Fruit fly (Drosophila melanogaster) whole organism, adult: ENCODE measurements around the gene CG15547.

Source experiments
- CG11617 ChIP-seq: fragments of 200-800 bp; sonication (Bioruptor generic); optimal IDR thresholded peaks from 2 replicates; lab custom pipeline; 2017; ENCODE audit warnings: mild to moderate bottlenecking, missing biosample characterization, missing genetic modification reagents, missing genetic modification characterization
- CG12768 ChIP-seq: fragments of 200-800 bp; sonication (Bioruptor generic); optimal IDR thresholded peaks from 2 replicates; lab custom pipeline; 2017; ENCODE audit warnings: missing biosample characterization, missing genetic modification characterization, mild to moderate bottlenecking, moderate library complexity, missing genetic modification reagents
- CG14711 ChIP-seq: fragments of 200-800 bp; sonication (Bioruptor generic); optimal IDR thresholded peaks from 2 replicates; lab custom pipeline; 2018; ENCODE audit warnings: missing biosample characterization, mild to moderate bottlenecking, missing genetic modification characterization, moderate library complexity
- CG1620 ChIP-seq: fragments of 200-800 bp; sonication (Bioruptor generic); optimal IDR thresholded peaks from 2 replicates; lab custom pipeline; 2016; ENCODE audit warnings: missing biosample characterization, missing genetic modification characterization
- CG33017 ChIP-seq: fragments of 200-800 bp; sonication (Bioruptor generic); optimal IDR thresholded peaks from 2 replicates; lab custom pipeline; 2018; ENCODE audit warnings: missing biosample characterization, mild to moderate bottlenecking, missing genetic modification characterization, moderate library complexity
- CG5204 ChIP-seq: fragments of 200-800 bp; sonication (Bioruptor generic); optimal IDR thresholded peaks from 2 replicates; lab custom pipeline; 2016; ENCODE audit warnings: missing biosample characterization, missing genetic modification characterization
- CG7045 ChIP-seq: fragments of 200-800 bp; sonication (Bioruptor generic); optimal IDR thresholded peaks from 2 replicates; lab custom pipeline; 2017; ENCODE audit warnings: missing biosample characterization, mild to moderate bottlenecking, missing genetic modification characterization
- CG7101 ChIP-seq: fragments of 200-800 bp; sonication (Bioruptor generic); optimal IDR thresholded peaks from 2 replicates; lab custom pipeline; 2018; ENCODE audit warnings: missing biosample characterization, mild to moderate bottlenecking, missing genetic modification characterization, moderate library complexity
- Clk ChIP-seq: fragments of 200-800 bp; sonication (Bioruptor generic); optimal IDR thresholded peaks from 2 replicates; lab custom pipeline; 2017; ENCODE audit warnings: missing biosample characterization, missing genetic modification characterization
- Crg-1 ChIP-seq: fragments of 200-800 bp; sonication (Bioruptor generic); optimal IDR thresholded peaks from 2 replicates; lab custom pipeline; 2016; ENCODE audit warnings: missing biosample characterization, missing genetic modification characterization
- Hr96 ChIP-seq: fragments of 200-800 bp; sonication (Bioruptor generic); optimal IDR thresholded peaks from 2 replicates; lab custom pipeline; 2016; ENCODE audit warnings: missing biosample characterization, missing genetic modification characterization
- Mnt ChIP-seq: fragments of 200-800 bp; sonication (Bioruptor generic); optimal IDR thresholded peaks from 2 replicates; lab custom pipeline; 2016; ENCODE audit warnings: missing biosample characterization, mild to moderate bottlenecking, missing genetic modification characterization
- bab1 ChIP-seq: fragments of 200-800 bp; sonication (Bioruptor generic); optimal IDR thresholded peaks from 3 replicates; lab custom pipeline; 2019; ENCODE audit warnings: missing biosample characterization, mild to moderate bottlenecking, missing genetic modification characterization, moderate library complexity
- cic ChIP-seq: fragments of 200-800 bp; sonication (Bioruptor generic); optimal IDR thresholded peaks from 2 replicates; lab custom pipeline; 2017; ENCODE audit warnings: missing biosample characterization, mild to moderate bottlenecking, missing genetic modification characterization, moderate library complexity
- cnc ChIP-seq, 2 experiments: fragments of >200 bp; optimal IDR thresholded peaks; 2 replicates each; lab custom pipeline; 2017
- kay ChIP-seq: fragments of 200-800 bp; sonication (Bioruptor generic); peaks from one replicate; lab custom pipeline; 2016; ENCODE audit warnings: missing biosample characterization, missing genetic modification characterization, borderline replicate concordance
- ovo ChIP-seq: fragments of 200-800 bp; sonication (Bioruptor generic); optimal IDR thresholded peaks from 2 replicates; lab custom pipeline; 2016; ENCODE audit warnings: missing biosample characterization, missing genetic modification characterization
- pad ChIP-seq: fragments of 200-800 bp; sonication (Bioruptor generic); optimal IDR thresholded peaks from 3 replicates; lab custom pipeline; 2017; ENCODE audit warnings: missing biosample characterization, missing genetic modification characterization, mild to moderate bottlenecking, moderate library complexity, missing genetic modification reagents
- tj ChIP-seq: fragments of 200-800 bp; sonication (Bioruptor generic); optimal IDR thresholded peaks from 3 replicates; lab custom pipeline; 2017; ENCODE audit warnings: missing biosample characterization, mild to moderate bottlenecking, missing genetic modification characterization, moderate library complexity
- toe ChIP-seq: fragments of 200-800 bp; sonication (Bioruptor generic); optimal IDR thresholded peaks from 2 replicates; lab custom pipeline; 2016; ENCODE audit warnings: missing biosample characterization, missing genetic modification characterization

The CG15547 gene

DNA sequence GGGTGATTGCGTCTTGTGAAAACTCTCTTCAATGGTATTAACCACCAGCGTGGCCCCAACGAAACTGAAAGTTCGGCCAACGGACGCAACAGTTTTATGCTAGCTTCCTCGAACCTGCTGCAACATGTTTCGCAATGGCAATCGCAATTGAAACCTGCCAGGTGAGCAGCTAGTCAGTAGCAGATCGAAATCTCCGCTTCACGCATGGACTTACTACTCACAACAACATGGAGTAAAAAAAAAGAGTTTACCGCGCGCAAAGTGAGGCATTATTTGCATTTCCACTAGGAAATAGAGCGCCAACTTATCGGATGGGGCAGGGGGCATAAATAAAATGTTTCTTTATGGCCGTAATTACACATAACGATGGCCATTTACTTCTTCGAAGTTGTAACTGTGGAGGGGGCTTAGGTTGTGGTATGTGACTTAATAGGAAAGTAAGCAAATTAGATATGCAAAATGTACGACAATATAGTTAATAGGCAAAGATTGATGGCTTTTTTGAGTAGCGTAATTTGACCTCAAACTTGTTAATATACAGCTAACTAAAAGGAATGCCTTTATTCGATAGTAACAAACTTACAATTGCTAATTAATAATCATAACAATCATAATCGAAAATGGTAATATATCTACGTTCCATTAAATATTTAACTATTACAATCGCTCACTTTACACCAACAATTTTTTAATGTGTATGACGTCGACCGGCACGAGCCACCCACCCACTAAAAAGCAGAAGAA lies 10.8 kb downstream of the CG15547 start, which contains the start of gene CG15545:
TSS of gene CG15545 (minus strand) at position 51 of the 744 bp plus-strand sequence.
- TF ChIP-seq Hr96 (GFP tag; lab: Kevin White, UChicago) (no peak), Mnt (no peak), CG33017 (tag; lab: Kevin White, UChicago) (no peak), Clk (no peak), CG7101 (tag; lab: Kevin White, UChicago) (no peak), CG11617 (no peak), cnc (optimal IDR thresholded peaks at IDR 0.05; lab: Kevin White, UChicago) (no peak), kay (GFP tag; lab: Kevin White, UChicago) (no peak), ovo (GFP tag; lab: Kevin White, UChicago) (no peak), toe (GFP tag; lab: Kevin White, UChicago) (no peak), CG12768 (GFP tag; lab: Kevin White, UChicago) (no peak), tj (no peak), pad (GFP tag; lab: Kevin White, UChicago) (no peak), CG1620 (no peak), cic (GFP tag; lab: Kevin White, UChicago) (no peak), CG5204 (no peak), CG7045 (no peak), bab1 (GFP tag; lab: Kevin White, UChicago) (no peak)

DNA sequence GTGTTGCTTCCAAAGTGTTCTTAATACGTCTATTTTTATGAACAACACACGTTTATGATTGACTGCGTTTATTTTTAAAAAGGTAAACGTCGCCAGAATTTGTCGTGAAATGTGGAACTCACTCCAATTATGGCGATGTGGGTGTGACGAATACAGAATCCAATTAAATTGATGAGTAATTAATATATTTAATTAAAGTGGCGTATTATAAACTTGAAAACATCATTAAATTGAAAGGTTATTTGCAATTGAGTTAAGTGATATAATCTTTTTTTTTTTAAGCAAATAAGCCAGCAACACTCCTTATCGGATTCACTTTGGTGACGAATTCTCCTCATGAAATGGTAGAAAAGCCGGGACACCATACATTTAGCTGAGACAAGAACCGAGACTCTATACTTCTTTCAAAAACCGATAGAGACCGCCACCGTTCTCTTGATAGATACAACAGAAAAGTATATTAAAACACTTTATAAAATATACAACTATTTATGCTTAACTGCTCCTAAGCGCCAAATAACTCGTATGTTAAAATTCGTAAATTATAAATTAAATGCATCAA lies 12.9 kb downstream of the CG15547 start:
- TF ChIP-seq cic (GFP tag; lab: Kevin White, UChicago) (no peak), ovo (GFP tag; lab: Kevin White, UChicago) (no peak), CG5204 (no peak), tj (no peak), toe (GFP tag; lab: Kevin White, UChicago) (no peak), CG14711 (tag; lab: Kevin White, UChicago) (no peak), Crg-1 (GFP tag; lab: Kevin White, UChicago) (no peak), kay (GFP tag; lab: Kevin White, UChicago) (no peak), Mnt (no peak), bab1 (GFP tag; lab: Kevin White, UChicago) (no peak), cnc (optimal IDR thresholded peaks at IDR 0.05; lab: Kevin White, UChicago) (no peak), CG1620 (no peak), CG12768 (GFP tag; lab: Kevin White, UChicago) (no peak), CG33017 (tag; lab: Kevin White, UChicago) (no peak)

DNA sequence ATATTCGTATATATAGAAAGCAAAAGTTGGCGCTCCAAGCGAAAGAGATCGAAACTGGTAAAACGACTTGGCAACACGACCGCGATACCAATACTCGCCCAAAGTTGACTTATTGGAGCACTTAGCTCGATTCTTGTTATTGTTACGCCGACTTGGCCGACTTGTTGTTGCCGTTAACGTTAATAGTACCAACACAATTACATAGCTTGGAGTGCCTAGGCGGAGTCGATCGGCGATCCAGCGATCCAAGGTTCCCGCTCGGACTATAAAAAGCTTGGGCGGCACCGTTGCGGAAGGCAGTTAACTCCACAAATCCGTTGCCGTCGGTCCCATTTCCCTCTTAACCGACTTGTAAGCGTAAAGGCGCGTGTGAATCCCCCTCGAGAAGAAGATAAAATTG lies 16.1 kb downstream of the CG15547 start, which contains the start of gene Cpr100A:
TSS of gene Cpr100A (plus strand) at position 290 of the 400 bp plus-strand sequence.
- TF ChIP-seq Crg-1 (GFP tag; lab: Kevin White, UChicago), result no peak
- TF ChIP-seq CG12768 (GFP tag; lab: Kevin White, UChicago), result no peak
- no peak for TF ChIP-seq kay (GFP tag; lab: Kevin White, UChicago)
- no peak for TF ChIP-seq CG7045
- no peak for TF ChIP-seq CG33017 (tag; lab: Kevin White, UChicago)
- no peak for TF ChIP-seq cic (GFP tag; lab: Kevin White, UChicago)
- TF ChIP-seq CG11617, result no peak
- no peak for TF ChIP-seq tj
- TF ChIP-seq Hr96 (GFP tag; lab: Kevin White, UChicago), result no peak
- TF ChIP-seq CG14711 (tag; lab: Kevin White, UChicago), result no peak
- TF ChIP-seq toe (GFP tag; lab: Kevin White, UChicago), result no peak
- TF ChIP-seq CG7101 (tag; lab: Kevin White, UChicago), result no peak
- TF ChIP-seq pad (GFP tag; lab: Kevin White, UChicago), result no peak
- TF ChIP-seq ovo (GFP tag; lab: Kevin White, UChicago), result no peak
- no peak for TF ChIP-seq bab1 (GFP tag; lab: Kevin White, UChicago)
- no peak for TF ChIP-seq Clk
- no peak for TF ChIP-seq cnc (optimal IDR thresholded peaks at IDR 0.05; lab: Kevin White, UChicago)
- no peak for TF ChIP-seq CG1620

DNA sequence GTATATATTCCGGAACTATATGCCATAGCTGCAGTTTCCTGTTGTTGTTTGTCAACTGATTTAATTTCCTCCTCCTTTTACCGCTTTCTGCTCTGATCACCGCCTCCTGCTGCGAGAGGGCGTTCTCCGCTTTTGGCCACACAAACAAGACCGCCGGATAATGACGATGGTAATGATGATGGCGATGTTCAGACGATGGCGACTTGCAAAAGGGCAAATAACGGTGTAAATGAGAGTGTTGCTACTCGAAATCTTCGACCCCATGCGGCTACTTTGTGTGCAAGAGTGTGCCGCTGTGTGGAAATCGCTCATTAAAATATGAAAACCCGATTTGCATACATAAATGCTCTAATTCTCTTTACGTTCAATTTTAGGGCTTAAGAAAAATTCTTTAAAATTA lies 17.4 kb downstream of the CG15547 start:
- TF ChIP-seq bab1 (GFP tag; lab: Kevin White, UChicago) (no peak), toe (GFP tag; lab: Kevin White, UChicago) (no peak), CG1620 (no peak), ovo (GFP tag; lab: Kevin White, UChicago) (no peak), CG11617 (no peak), Crg-1 (GFP tag; lab: Kevin White, UChicago) (no peak), CG7045 (no peak), Hr96 (GFP tag; lab: Kevin White, UChicago) (no peak), CG12768 (GFP tag; lab: Kevin White, UChicago) (no peak)

DNA sequence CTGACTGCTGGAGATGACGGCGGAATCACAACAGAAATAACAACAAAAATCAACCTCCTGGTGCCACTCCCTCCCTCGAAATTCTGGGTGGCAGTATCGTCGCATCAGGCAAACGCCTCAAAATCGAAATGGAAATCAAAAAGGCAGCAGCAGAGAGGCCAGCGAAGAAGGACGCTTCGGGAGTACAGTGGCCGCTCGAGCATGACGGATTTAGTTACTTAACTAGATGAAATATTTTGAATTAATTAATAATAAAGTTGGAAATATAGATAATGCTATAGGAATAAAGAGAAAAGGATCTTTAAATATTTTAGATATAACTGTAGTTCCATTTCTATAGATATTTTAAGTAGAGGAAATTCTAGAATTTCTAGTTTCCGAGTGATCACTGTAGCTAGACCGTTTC lies 17.9 kb downstream of the CG15547 start:
- no peak for TF ChIP-seq cic (GFP tag; lab: Kevin White, UChicago)
- TF ChIP-seq CG12768 (GFP tag; lab: Kevin White, UChicago), result no peak
- no peak for TF ChIP-seq CG7045
- TF ChIP-seq kay (GFP tag; lab: Kevin White, UChicago), result no peak
- no peak for TF ChIP-seq Crg-1 (GFP tag; lab: Kevin White, UChicago)
- TF ChIP-seq Clk, result no peak
- TF ChIP-seq CG11617, result no peak
- TF ChIP-seq toe (GFP tag; lab: Kevin White, UChicago), result no peak
- no peak for TF ChIP-seq tj
- TF ChIP-seq CG1620, result no peak
- no peak for TF ChIP-seq cnc (optimal IDR thresholded peaks at IDR 0.05; lab: Kevin White, UChicago)
- TF ChIP-seq CG5204, result no peak
- TF ChIP-seq CG33017 (tag; lab: Kevin White, UChicago), result no peak
- no peak for TF ChIP-seq CG7101 (tag; lab: Kevin White, UChicago)
- no peak for TF ChIP-seq pad (GFP tag; lab: Kevin White, UChicago)
- no peak for TF ChIP-seq Mnt
- TF ChIP-seq bab1 (GFP tag; lab: Kevin White, UChicago), result no peak
- TF ChIP-seq CG14711 (tag; lab: Kevin White, UChicago), result no peak
- TF ChIP-seq Hr96 (GFP tag; lab: Kevin White, UChicago), result no peak
- no peak for TF ChIP-seq ovo (GFP tag; lab: Kevin White, UChicago)
